Fruit fly (Drosophila melanogaster) whole organism, embryonic: ENCODE results near the gene CG2816.

Experiments
- Antp ChIP-seq: fragments of 200-800 bp; sonication (Bioruptor generic); optimal IDR thresholded peaks from 3 replicates; lab custom pipeline; 2016; ENCODE audit warnings: missing biosample characterization, missing genetic modification characterization
- Atf6 ChIP-seq: fragments of 200-800 bp; sonication (Bioruptor generic); IDR thresholded peaks from 2 replicates; pipeline ENCODE4 v1.3.6; 2022; ENCODE audit warnings: missing biosample characterization, missing genetic modification characterization
- BtbVII ChIP-seq: fragments of 200-800 bp; sonication (Bioruptor generic); optimal IDR thresholded peaks from 3 replicates; lab custom pipeline; 2017; ENCODE audit warnings: missing biosample characterization, mild to moderate bottlenecking, missing genetic modification characterization
- CG10321 ChIP-seq: fragments of 200-800 bp; sonication (Bioruptor generic); IDR thresholded peaks from 2 replicates; pipeline ENCODE4 v1.3.6; 2022; ENCODE audit warnings: missing biosample characterization, missing genetic modification characterization
- CG10366 ChIP-seq: fragments of 200-800 bp; sonication (Bioruptor generic); IDR thresholded peaks from 2 replicates; pipeline ENCODE4 v1.3.6; 2022; ENCODE audit warnings: missing biosample characterization, missing genetic modification characterization
- CG10565 ChIP-seq: fragments of 200-800 bp; sonication (Bioruptor generic); optimal IDR thresholded peaks from 3 replicates; lab custom pipeline; 2016; ENCODE audit warnings: missing biosample characterization, mild to moderate bottlenecking, missing genetic modification characterization
- CG10959 ChIP-seq: fragments of 200-800 bp; sonication (Bioruptor generic); IDR thresholded peaks from 2 replicates; pipeline ENCODE4 v1.3.6; 2022; ENCODE audit warnings: missing biosample characterization, missing genetic modification characterization
- CG14667 ChIP-seq: fragments of 200-800 bp; sonication (Bioruptor generic); IDR thresholded peaks from 2 replicates; pipeline ENCODE4 v1.3.6; 2022; ENCODE audit warnings: missing biosample characterization, missing genetic modification characterization
- CG16863 ChIP-seq: fragments of 200-800 bp; sonication (Bioruptor generic); optimal IDR thresholded peaks from 3 replicates; lab custom pipeline; 2016; ENCODE audit warnings: missing biosample characterization, missing genetic modification characterization
- CG17328 ChIP-seq: fragments of 200-800 bp; sonication (Bioruptor generic); IDR thresholded peaks from 2 replicates; pipeline ENCODE4 v1.3.6; 2022; ENCODE audit warnings: missing biosample characterization, missing genetic modification characterization
- CG17385 ChIP-seq: fragments of 200-800 bp; sonication (Bioruptor generic); optimal IDR thresholded peaks from 3 replicates; lab custom pipeline; 2018; ENCODE audit warnings: missing biosample characterization, mild to moderate bottlenecking, missing genetic modification characterization
- CG2199 ChIP-seq: fragments of 200-800 bp; sonication (Bioruptor generic); IDR thresholded peaks from 3 replicates; pipeline ENCODE4 v1.3.6; 2022; ENCODE audit warnings: missing biosample characterization, missing genetic modification characterization
- CG2712 ChIP-seq: fragments of 200-800 bp; optimal IDR thresholded peaks from 3 replicates; lab custom pipeline; 2019; ENCODE audit warnings: missing biosample characterization, mild to moderate bottlenecking, missing genetic modification characterization, moderate library complexity
- CG30020 ChIP-seq: fragments of 200-800 bp; optimal IDR thresholded peaks from 2 replicates; lab custom pipeline; 2019; ENCODE audit warnings: missing biosample characterization, mild to moderate bottlenecking, missing genetic modification characterization, moderate library complexity
- CG3065 ChIP-seq: fragments of 200-800 bp; sonication (Bioruptor generic); optimal IDR thresholded peaks from 2 replicates; lab custom pipeline; 2016; ENCODE audit warnings: missing biosample characterization, missing genetic modification characterization
- CG34422 ChIP-seq: fragments of 200-800 bp; sonication (Bioruptor generic); IDR thresholded peaks from 3 replicates; pipeline ENCODE4 v1.3.6; 2022; ENCODE audit warnings: missing biosample characterization, missing genetic modification characterization
- CG7839 ChIP-seq: fragments of 200-800 bp; sonication (Bioruptor generic); optimal IDR thresholded peaks from 3 replicates; lab custom pipeline; 2018; ENCODE audit warnings: missing biosample characterization, mild to moderate bottlenecking, missing genetic modification characterization, moderate library complexity
- CG9727 ChIP-seq: fragments of 200-800 bp; sonication (Bioruptor generic); optimal IDR thresholded peaks from 3 replicates; lab custom pipeline; 2017; ENCODE audit warnings: missing biosample characterization, mild to moderate bottlenecking, missing genetic modification characterization
- CkIIα-i1 ChIP-seq: fragments of 200-800 bp; sonication (Bioruptor generic); IDR thresholded peaks from 2 replicates; pipeline ENCODE4 v1.3.6; 2022; ENCODE audit warnings: missing biosample characterization, missing genetic modification characterization
- Dp ChIP-seq: fragments of 200-800 bp; sonication (Bioruptor generic); optimal IDR thresholded peaks from 2 replicates; lab custom pipeline; 2018; ENCODE audit warnings: missing biosample characterization, mild to moderate bottlenecking, missing genetic modification characterization, moderate library complexity
- Drgx ChIP-seq: fragments of 200-800 bp; sonication (Bioruptor generic); IDR thresholded peaks from 2 replicates; pipeline ENCODE4 v1.3.6; 2022; ENCODE audit warnings: missing biosample characterization, missing genetic modification characterization
- HHEX ChIP-seq: fragments of 200-800 bp; sonication (Bioruptor generic); optimal IDR thresholded peaks from 3 replicates; lab custom pipeline; 2017; ENCODE audit warnings: missing biosample characterization, mild to moderate bottlenecking, missing genetic modification characterization, missing genetic modification reagents
- Hsf ChIP-seq: fragments of 200-800 bp; sonication (Bioruptor generic); optimal IDR thresholded peaks from 3 replicates; lab custom pipeline; 2016; ENCODE audit warnings: missing biosample characterization, missing genetic modification characterization
- Nf-YB ChIP-seq: fragments of 200-800 bp; sonication (Bioruptor generic); optimal IDR thresholded peaks from 3 replicates; lab custom pipeline; 2019; ENCODE audit warnings: missing biosample characterization, mild to moderate bottlenecking, missing genetic modification characterization, moderate library complexity
- Nf-YC ChIP-seq: fragments of 200-800 bp; optimal IDR thresholded peaks from 3 replicates; lab custom pipeline; 2019; ENCODE audit warnings: missing biosample characterization, mild to moderate bottlenecking, missing genetic modification characterization, moderate library complexity
- Six4 ChIP-seq: fragments of 200-800 bp; sonication (Bioruptor generic); optimal IDR thresholded peaks from 2 replicates; lab custom pipeline; 2016; ENCODE audit warnings: missing biosample characterization, missing genetic modification characterization
- Xbp1 ChIP-seq: fragments of 200-800 bp; sonication (Bioruptor generic); optimal IDR thresholded peaks from 3 replicates; lab custom pipeline; 2016; ENCODE audit warnings: missing biosample characterization, mild to moderate bottlenecking, missing genetic modification characterization
- Xrp1 ChIP-seq: fragments of 200-800 bp; sonication (Bioruptor generic); IDR thresholded peaks from 2 replicates; pipeline ENCODE4 v1.3.6; 2022; ENCODE audit warnings: missing biosample characterization, missing genetic modification characterization
- ap ChIP-seq: fragments of 200-800 bp; sonication (Bioruptor generic); IDR thresholded peaks from 2 replicates; pipeline ENCODE4 v1.3.6; 2022; ENCODE audit warnings: missing biosample characterization, missing genetic modification characterization
- az2 ChIP-seq: fragments of 200-800 bp; sonication (Bioruptor generic); optimal IDR thresholded peaks from 3 replicates; lab custom pipeline; 2016; ENCODE audit warnings: missing biosample characterization, missing genetic modification characterization
- bsh ChIP-seq, 2 experiments: fragments of 200-800 bp; sonication (Bioruptor generic); optimal IDR thresholded peaks; 2 replicates each; lab custom pipeline; 2017 to 2018; ENCODE audit warnings: mild to moderate bottlenecking in 2 of 2, missing biosample characterization in 2 of 2, missing genetic modification characterization in 2 of 2, moderate library complexity in 1 of 2
- chif ChIP-seq, 2 experiments: fragments of 200-800 bp; sonication (Bioruptor generic); optimal IDR thresholded peaks; 3 replicates each; lab custom pipeline; 2016; ENCODE audit warnings: missing biosample characterization in 2 of 2, missing genetic modification characterization in 2 of 2
- croc ChIP-seq: fragments of 200-800 bp; sonication (Bioruptor generic); conservative IDR thresholded peaks from 3 replicates; pipeline ENCODE4 v1.3.6; 2022; ENCODE audit warnings: missing biosample characterization, missing genetic modification characterization
- crp ChIP-seq, 2 experiments: fragments of 200-800 bp; sonication (Bioruptor generic); optimal IDR thresholded peaks; 2 replicates in 1 of 2; 3 replicates in 1 of 2; lab custom pipeline; 2017; ENCODE audit warnings: missing biosample characterization in 2 of 2, missing genetic modification characterization in 2 of 2, mild to moderate bottlenecking in 1 of 2, moderate library complexity in 1 of 2
- dmrt99B ChIP-seq: fragments of 200-800 bp; sonication (Bioruptor generic); optimal IDR thresholded peaks from 2 replicates; lab custom pipeline; 2018; ENCODE audit warnings: missing biosample characterization, mild to moderate bottlenecking, missing genetic modification characterization, moderate library complexity
- fru ChIP-seq: fragments of >200 bp; optimal IDR thresholded peaks from 2 replicates; lab custom pipeline; 2017
- gem ChIP-seq: fragments of 200-800 bp; sonication (Bioruptor generic); optimal IDR thresholded peaks from 2 replicates; lab custom pipeline; 2019; ENCODE audit warnings: missing biosample characterization, mild to moderate bottlenecking, missing genetic modification characterization, moderate library complexity
- hth ChIP-seq: fragments of >200 bp; optimal IDR thresholded peaks from 2 replicates; lab custom pipeline; 2017; ENCODE audit warnings: inconsistent platforms
- jigr1 ChIP-seq: fragments of 200-800 bp; sonication (Bioruptor generic); IDR thresholded peaks from 3 replicates; pipeline ENCODE4 v1.3.6; 2022; ENCODE audit warnings: missing biosample characterization, missing genetic modification characterization
- jing ChIP-seq: fragments of 200-800 bp; sonication (Bioruptor generic); optimal IDR thresholded peaks from 2 replicates; lab custom pipeline; 2018; ENCODE audit warnings: missing biosample characterization, mild to moderate bottlenecking, missing genetic modification characterization
- lilli ChIP-seq: fragments of 200-800 bp; sonication (Bioruptor generic); optimal IDR thresholded peaks from 3 replicates; lab custom pipeline; 2016; ENCODE audit warnings: missing biosample characterization, missing genetic modification characterization
- mirr ChIP-seq: fragments of 200-800 bp; sonication (Bioruptor generic); optimal IDR thresholded peaks from 3 replicates; lab custom pipeline; 2018; ENCODE audit warnings: missing biosample characterization, mild to moderate bottlenecking, missing genetic modification characterization
- nmo ChIP-seq: fragments of 200-800 bp; sonication (Bioruptor generic); optimal IDR thresholded peaks from 2 replicates; lab custom pipeline; 2018; ENCODE audit warnings: missing biosample characterization, mild to moderate bottlenecking, missing genetic modification characterization, moderate library complexity
- otp ChIP-seq: fragments of 200-800 bp; sonication (Bioruptor generic); IDR thresholded peaks from 3 replicates; pipeline ENCODE4, ENCODE4 v1.3.6; 2022; ENCODE audit warnings: missing biosample characterization, missing genetic modification characterization
- run ChIP-seq: fragments of 200-800 bp; sonication (Bioruptor generic); optimal IDR thresholded peaks from 3 replicates; lab custom pipeline; 2018; ENCODE audit warnings: missing biosample characterization, mild to moderate bottlenecking, missing genetic modification characterization
- seq ChIP-seq: fragments of 200-800 bp; sonication (Bioruptor generic); IDR thresholded peaks from 2 replicates; pipeline ENCODE4 v1.3.6; 2022; ENCODE audit warnings: missing biosample characterization, missing genetic modification characterization
- tap ChIP-seq: fragments of 200-800 bp; optimal IDR thresholded peaks from 3 replicates; lab custom pipeline; 2019; ENCODE audit warnings: missing biosample characterization, mild to moderate bottlenecking, missing genetic modification characterization, moderate library complexity
- zen ChIP-seq: fragments of 200-800 bp; sonication (Bioruptor generic); optimal IDR thresholded peaks from 3 replicates; lab custom pipeline; 2018; ENCODE audit warnings: missing biosample characterization, mild to moderate bottlenecking, missing genetic modification characterization, moderate library complexity
- zfh1 ChIP-seq: fragments of 200-800 bp; sonication (Bioruptor generic); IDR thresholded peaks from 3 replicates; pipeline ENCODE4 v1.3.6; 2022; ENCODE audit warnings: missing biosample characterization, missing genetic modification characterization
- zfh2 ChIP-seq: fragments of 200-800 bp; sonication (Bioruptor generic); optimal IDR thresholded peaks from 2 replicates; lab custom pipeline; 2016; ENCODE audit warnings: missing biosample characterization, missing genetic modification characterization

Gene CG2816

DNA sequence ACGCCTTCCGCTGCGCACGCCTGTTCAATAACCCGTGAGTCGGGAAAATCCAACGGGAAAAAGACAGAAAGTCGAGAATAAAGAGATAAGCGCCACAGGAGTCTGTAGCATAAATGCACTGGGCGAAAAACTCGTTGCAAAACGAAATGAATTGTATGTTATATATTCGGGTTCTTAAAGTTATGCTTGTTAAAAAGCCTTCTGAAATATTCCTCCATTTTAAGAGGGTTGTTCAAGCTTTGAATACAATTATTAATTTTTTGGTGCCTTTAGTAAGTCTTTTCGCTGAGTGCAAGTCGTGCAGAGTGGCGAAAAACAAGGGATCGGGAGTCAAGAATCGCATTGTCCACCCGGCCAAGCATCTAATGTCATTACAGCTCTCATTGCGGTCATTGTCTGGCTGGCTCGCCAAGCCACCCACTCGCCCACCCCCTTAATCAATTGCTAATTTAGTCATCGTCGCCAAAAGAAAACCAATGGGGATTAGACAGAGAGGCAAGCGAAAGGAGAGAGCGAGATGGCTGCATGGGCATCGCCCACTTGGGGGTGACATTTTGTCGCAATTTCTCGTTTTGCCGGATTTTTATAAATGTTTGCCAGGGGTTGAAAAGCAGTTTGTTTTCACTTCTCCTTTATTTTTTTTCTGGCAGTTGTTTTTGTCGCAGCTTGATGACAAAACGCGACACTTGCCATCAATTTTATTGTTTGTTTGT lies 18.2 kb upstream of the CG2816 start:
- TF ChIP-seq otp = no peak
- TF ChIP-seq Nf-YB (GFP tag; lab: Kevin White, UChicago) = peak; percentile 86
- no peak for TF ChIP-seq jigr1 (GFP tag; lab: Robert Waterston, UW)
- 0 out of 2 replicates have a peak, but pooled peaks have one; percentile 8 for TF ChIP-seq CG10959 (GFP tag; lab: Robert Waterston, UW)
- no peak for TF ChIP-seq ap (GFP tag; lab: Robert Waterston, UW)
- TF ChIP-seq CkIIα-i1 (GFP tag; lab: Robert Waterston, UW) = no peak
- no peak for TF ChIP-seq Six4
- TF ChIP-seq CG3065 (GFP tag; lab: Kevin White, UChicago) = no peak
- TF ChIP-seq CG14667 = no peak
- peak; percentile 5 for TF ChIP-seq Antp (GFP tag; lab: Kevin White, UChicago)
- TF ChIP-seq Nf-YC (tag; lab: Kevin White, UChicago) = peak; percentile 90
- TF ChIP-seq zen (tag; lab: Kevin White, UChicago) = peak; percentile 40
- TF ChIP-seq lilli (GFP tag; lab: Kevin White, UChicago) = no peak
- peak; percentile 55; the same call in 1 of the 2 replicates for TF ChIP-seq Xrp1 (GFP tag; lab: Robert Waterston, UW)
- no peak for TF ChIP-seq mirr
- TF ChIP-seq CG10321 (GFP tag; lab: Robert Waterston, UW) = 0 out of 2 replicates have a peak, but pooled peaks have one; percentile 18
- no peak for TF ChIP-seq CG17385
- TF ChIP-seq croc (GFP tag; lab: Robert Waterston, UW) = no peak; the same call in 2 of the 3 replicates
- 0 out of 3 replicates have a peak, but pooled peaks have one; percentile 26 for TF ChIP-seq CG34422 (GFP tag; lab: Robert Waterston, UW)
- TF ChIP-seq CG17328 (GFP tag; lab: Robert Waterston, UW) = peak; percentile 29; the same call in 1 of the 2 replicates
- peak in 1 of 2 experiments; percentile 19 for TF ChIP-seq chif (GFP tag; optimal IDR thresholded peaks at IDR 0.05; lab: Kevin White, UChicago)
- no peak for TF ChIP-seq fru
- TF ChIP-seq CG9727 (GFP tag; lab: Kevin White, UChicago) = peak; percentile 39
- no peak for TF ChIP-seq HHEX (GFP tag; lab: Kevin White, UChicago)
- peak; percentile 84 for TF ChIP-seq seq (GFP tag; lab: Robert Waterston, UW)
- no peak; the same call in 1 of the 2 replicates for TF ChIP-seq CG10366
- no peak for TF ChIP-seq CG2199 (GFP tag; lab: Robert Waterston, UW)
- no peak for TF ChIP-seq zfh2
- no peak for TF ChIP-seq jing (GFP tag; lab: Kevin White, UChicago)
- TF ChIP-seq tap (tag; lab: Kevin White, UChicago) = peak; percentile 15
- no peak for TF ChIP-seq CG10565 (GFP tag; lab: Kevin White, UChicago)
- TF ChIP-seq Xbp1 (GFP tag; lab: Kevin White, UChicago) = peak; percentile 12
- TF ChIP-seq gem (tag; lab: Kevin White, UChicago) = peak; percentile 51
- TF ChIP-seq az2 = peak; percentile 20
- TF ChIP-seq CG2712 = no peak
- peak; percentile 25 for TF ChIP-seq CG7839
- TF ChIP-seq crp (GFP tag; optimal IDR thresholded peaks at IDR 0.05; lab: Kevin White, UChicago) = no peak
- no peak for TF ChIP-seq Drgx (GFP tag; lab: Robert Waterston, UW)
- TF ChIP-seq zfh1 = 0 out of 3 replicates have a peak, but pooled peaks have one; percentile 49
- no peak for TF ChIP-seq Atf6 (GFP tag; lab: Robert Waterston, UW)
- TF ChIP-seq BtbVII (GFP tag; lab: Kevin White, UChicago) = no peak
- TF ChIP-seq Hsf (GFP tag; lab: Kevin White, UChicago) = no peak
- TF ChIP-seq bsh (GFP tag; optimal IDR thresholded peaks at IDR 0.05; lab: Kevin White, UChicago) = peak in 1 of 2 experiments; percentile 49
- TF ChIP-seq nmo (GFP tag; lab: Kevin White, UChicago) = peak; percentile 31
- no peak for TF ChIP-seq CG30020 (tag; lab: Kevin White, UChicago)
- no peak for TF ChIP-seq CG16863 (GFP tag; lab: Kevin White, UChicago)
- TF ChIP-seq dmrt99B (tag; lab: Kevin White, UChicago) = peak; percentile 5
- TF ChIP-seq Dp (GFP tag; lab: Kevin White, UChicago) = no peak
- no peak for TF ChIP-seq run (tag; lab: Kevin White, UChicago)
- no peak for TF ChIP-seq hth (lab: Kevin White, UChicago)
